Worm (Caenorhabditis elegans): Measurements from ENCODE around the gene acdh-2.

DNA sequence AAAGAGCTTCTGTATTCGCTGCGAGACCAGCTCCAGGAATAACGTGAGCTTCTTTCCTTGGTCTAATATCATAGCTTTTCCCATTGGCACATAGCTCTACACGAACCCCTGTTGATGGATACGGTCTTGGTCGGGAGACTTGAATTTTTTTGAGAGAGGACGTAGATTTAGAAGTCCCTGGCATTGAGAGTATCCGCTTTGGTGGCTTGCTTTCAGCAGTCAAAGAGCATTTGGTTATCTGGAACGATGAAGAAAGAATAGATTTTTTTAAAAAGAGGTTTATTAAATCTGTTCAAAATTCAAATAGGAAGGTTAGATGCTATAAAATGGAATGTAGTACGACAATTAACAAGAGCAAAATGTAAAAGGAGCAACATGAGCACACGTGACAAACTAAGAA, 42.4 kb upstream of the acdh-2 start, which contains the start of gene C17G10.13:
- TF ChIP-seq ama-1 (optimal IDR thresholded peaks at IDR 0.05) (no peak), pes-1 (GFP tag; IDR thresholded peaks at IDR 0.05) (no peak), ceh-36 (tag; optimal IDR thresholded peaks at IDR 0.05) (no peak), aly-1 (tag; optimal IDR thresholded peaks at IDR 0.05) (no peak), flt-1 (GFP tag; IDR thresholded peaks at IDR 0.05) (no peak)
